Fruit fly (Drosophila melanogaster): ENCODE results near the gene kkv.
A peak's percentile ranks its signal among the peaks of the same experiment; 100 is the strongest.

The kkv gene

dm6 chr3R:5393742-5394391, 1.2 kb upstream of the kkv start, which contains the start of gene CG1172:
TSS of gene CG1172 (plus strand) at chr3R:5393922.
- no peak for TF ChIP-seq EcR (GFP tag; optimal IDR thresholded peaks at IDR 0.05)

DNA sequence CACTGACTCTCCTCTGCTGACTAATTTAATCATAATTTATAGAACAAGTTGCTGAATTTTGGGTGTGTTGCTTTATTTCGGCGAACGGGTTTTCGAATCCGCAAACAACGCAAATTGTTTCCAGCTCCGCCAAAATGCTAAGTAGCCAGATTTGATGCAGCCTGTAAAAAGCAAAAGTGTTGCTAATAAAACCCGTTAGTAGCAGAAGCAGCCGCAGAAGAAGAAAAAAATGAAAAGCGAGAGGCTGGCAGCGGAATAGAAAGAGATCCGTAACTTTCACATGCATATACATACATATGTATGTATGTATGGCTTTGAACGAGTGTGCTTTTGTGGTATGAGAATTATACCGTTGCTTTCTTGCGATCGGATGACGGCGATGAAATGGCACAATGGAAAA, 633 bp downstream of the kkv start:
- TF ChIP-seq psq (optimal IDR thresholded peaks at IDR 0.05) (no peak), EcR (GFP tag; optimal IDR thresholded peaks at IDR 0.05) (no peak), usp (GFP tag; optimal IDR thresholded peaks at IDR 0.05) (no peak), Dll (optimal IDR thresholded peaks at IDR 0.05) (no peak), pan (optimal IDR thresholded peaks at IDR 0.05) (no peak), CG8478 (optimal IDR thresholded peaks at IDR 0.05) (no peak)

DNA sequence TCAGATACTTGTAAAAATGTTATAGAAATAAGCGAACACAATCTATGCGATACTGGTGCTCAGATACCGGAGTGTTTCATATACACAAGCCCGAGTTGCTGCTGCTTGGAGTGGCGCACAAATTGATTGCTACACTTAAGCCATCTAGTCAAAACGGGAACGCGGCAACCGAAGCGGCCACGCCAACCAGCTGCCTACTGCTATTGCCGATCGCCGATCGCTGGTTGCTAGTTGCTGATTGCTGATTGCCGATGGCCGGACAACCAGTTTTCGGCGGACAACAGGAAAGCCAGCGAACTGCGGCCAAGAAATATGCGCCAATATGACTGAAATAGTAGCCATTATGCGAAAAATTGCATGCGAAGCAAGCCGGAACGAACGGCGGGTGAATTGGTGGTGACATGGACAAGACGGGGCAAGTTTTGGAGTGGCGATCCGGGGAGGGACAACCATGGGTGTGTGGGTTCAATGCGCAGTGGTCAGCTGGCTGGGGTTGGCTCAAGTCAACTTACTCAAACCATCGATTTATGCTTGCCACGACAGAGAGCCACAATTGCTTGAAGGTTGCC, 2.5 kb downstream of the kkv start:
- no peak for TF ChIP-seq EcR (GFP tag; optimal IDR thresholded peaks at IDR 0.05)
- no peak for TF ChIP-seq CG8478 (optimal IDR thresholded peaks at IDR 0.05)
- no peak for TF ChIP-seq usp (GFP tag; optimal IDR thresholded peaks at IDR 0.05)
- no peak for TF ChIP-seq pan (optimal IDR thresholded peaks at IDR 0.05)
- no peak for TF ChIP-seq psq (optimal IDR thresholded peaks at IDR 0.05)
- no peak for TF ChIP-seq Dll (optimal IDR thresholded peaks at IDR 0.05)

DNA sequence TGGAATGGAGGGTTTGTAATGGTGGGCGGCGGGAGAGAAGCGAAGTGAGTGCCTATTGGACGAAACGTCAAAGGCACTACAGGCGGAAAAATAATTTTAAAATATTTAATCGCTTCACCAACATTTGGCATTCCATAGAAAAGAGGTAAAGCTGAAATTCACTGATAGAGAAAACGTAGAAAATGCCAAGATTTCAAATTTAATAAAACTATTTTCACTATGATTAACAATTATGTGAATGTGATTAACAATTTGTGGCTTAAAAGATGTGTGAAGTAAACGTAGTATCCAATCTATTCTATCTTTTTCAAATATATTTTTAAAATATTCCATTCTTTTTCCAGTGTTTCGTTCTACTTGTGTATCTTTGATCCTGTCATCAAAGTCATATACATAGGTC, 3.2 kb downstream of the kkv start:
- TF ChIP-seq CG8478 (optimal IDR thresholded peaks at IDR 0.05) = no peak
- no peak for TF ChIP-seq usp (GFP tag; optimal IDR thresholded peaks at IDR 0.05)
- TF ChIP-seq pan (optimal IDR thresholded peaks at IDR 0.05) = no peak

- no peak for TF ChIP-seq Dll (optimal IDR thresholded peaks at IDR 0.05)
- TF ChIP-seq pan (optimal IDR thresholded peaks at IDR 0.05) = no peak
- no peak for TF ChIP-seq psq (optimal IDR thresholded peaks at IDR 0.05)
- TF ChIP-seq EcR (GFP tag; optimal IDR thresholded peaks at IDR 0.05) = no peak
- no peak for TF ChIP-seq CG8478 (optimal IDR thresholded peaks at IDR 0.05)
- TF ChIP-seq usp (GFP tag; optimal IDR thresholded peaks at IDR 0.05) = no peak
Observed at dm6 chr3R:5389034-5389433, 3.6 kb downstream of the kkv start.

DNA sequence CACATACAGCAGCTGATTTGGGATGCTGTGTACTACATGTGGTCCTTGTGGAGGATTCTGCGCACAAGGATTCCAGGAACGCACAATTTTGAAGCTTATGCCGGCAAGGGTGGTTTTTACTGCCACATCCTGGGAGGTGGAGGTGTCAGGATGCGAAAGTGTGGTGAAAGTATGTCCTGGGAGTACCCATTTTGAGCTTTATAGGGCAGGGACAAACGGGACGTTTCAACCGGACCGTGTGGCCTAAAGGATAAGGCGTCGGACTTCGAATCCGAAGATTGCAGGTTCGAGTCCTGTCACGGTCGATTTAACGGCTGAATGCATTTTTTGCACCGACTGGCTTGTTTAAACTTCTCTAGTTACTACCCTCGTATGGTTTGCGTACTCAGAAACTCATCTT, 4.7 kb downstream of the kkv start:
- TF ChIP-seq psq (optimal IDR thresholded peaks at IDR 0.05) = no peak
- TF ChIP-seq pan (optimal IDR thresholded peaks at IDR 0.05) = no peak
- no peak for TF ChIP-seq CG8478 (optimal IDR thresholded peaks at IDR 0.05)
- TF ChIP-seq EcR (GFP tag; optimal IDR thresholded peaks at IDR 0.05) = no peak
- TF ChIP-seq usp (GFP tag; optimal IDR thresholded peaks at IDR 0.05) = no peak
- TF ChIP-seq Dll (optimal IDR thresholded peaks at IDR 0.05) = no peak

dm6 chr3R:5387564-5387963, 5.1 kb downstream of the kkv start, which contains the start of gene CG14668:
TSS of gene CG14668 (minus strand) at chr3R:5387664.
- TF ChIP-seq Dll (optimal IDR thresholded peaks at IDR 0.05) = no peak
- TF ChIP-seq CG8478 (optimal IDR thresholded peaks at IDR 0.05) = no peak
- TF ChIP-seq EcR (GFP tag; optimal IDR thresholded peaks at IDR 0.05) = no peak
- TF ChIP-seq psq (optimal IDR thresholded peaks at IDR 0.05) = no peak
- no peak for TF ChIP-seq usp (GFP tag; optimal IDR thresholded peaks at IDR 0.05)
- TF ChIP-seq pan (optimal IDR thresholded peaks at IDR 0.05) = no peak

DNA sequence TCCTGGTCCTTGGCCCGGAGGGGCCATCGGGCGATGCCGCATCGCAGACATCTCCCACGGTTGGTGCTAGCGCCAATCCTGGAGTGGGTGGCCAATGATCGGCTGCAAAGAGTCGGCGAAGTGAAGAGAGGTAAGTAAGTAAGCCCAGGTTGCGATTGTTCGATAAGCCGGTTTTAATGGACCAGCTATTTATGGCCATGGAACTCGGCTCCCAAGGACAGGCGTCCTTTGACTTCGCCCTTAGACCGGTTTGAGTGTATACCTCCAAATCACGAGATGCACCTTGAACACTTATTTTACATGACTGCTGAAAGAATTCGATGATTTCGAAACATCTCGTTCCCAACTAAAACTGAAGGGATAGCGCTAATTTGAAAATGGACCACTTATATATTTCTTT, 6.9 kb downstream of the kkv start:
- no peak for TF ChIP-seq pan (optimal IDR thresholded peaks at IDR 0.05)
- TF ChIP-seq usp (GFP tag; optimal IDR thresholded peaks at IDR 0.05) = no peak
- TF ChIP-seq Dll (optimal IDR thresholded peaks at IDR 0.05) = no peak
- no peak for TF ChIP-seq psq (optimal IDR thresholded peaks at IDR 0.05)
- no peak for TF ChIP-seq EcR (GFP tag; optimal IDR thresholded peaks at IDR 0.05)
- TF ChIP-seq CG8478 (optimal IDR thresholded peaks at IDR 0.05) = no peak

DNA sequence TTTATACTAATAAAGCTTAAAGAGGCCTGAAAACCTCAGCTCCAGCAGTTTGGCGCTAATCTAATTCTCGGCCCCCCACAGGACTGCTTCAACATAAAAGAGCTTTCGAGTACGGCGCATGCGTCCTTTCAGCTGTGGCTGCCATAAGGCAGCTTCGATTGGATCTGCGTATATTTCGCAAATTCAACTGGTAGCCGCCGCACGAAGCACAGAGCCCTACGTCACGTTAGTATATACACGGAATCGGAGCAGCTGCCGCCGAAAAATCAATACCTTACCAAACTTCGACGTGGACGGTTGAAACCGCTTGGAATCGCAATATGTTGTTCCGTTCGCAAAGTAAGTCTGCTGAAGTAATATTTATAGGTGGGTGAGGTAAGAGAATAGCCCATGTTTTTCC, 16.1 kb downstream of the kkv start, which contains the start of gene 7B2:
Gene 7B2, plus strand, starts transcription at position 169 of the 400 bp plus-strand sequence.
- TF ChIP-seq usp (GFP tag; optimal IDR thresholded peaks at IDR 0.05) (no peak), psq (optimal IDR thresholded peaks at IDR 0.05) (no peak), EcR (GFP tag; optimal IDR thresholded peaks at IDR 0.05) (no peak), CG8478 (optimal IDR thresholded peaks at IDR 0.05) (no peak), pan (optimal IDR thresholded peaks at IDR 0.05) (no peak), Dll (optimal IDR thresholded peaks at IDR 0.05) (no peak)

DNA sequence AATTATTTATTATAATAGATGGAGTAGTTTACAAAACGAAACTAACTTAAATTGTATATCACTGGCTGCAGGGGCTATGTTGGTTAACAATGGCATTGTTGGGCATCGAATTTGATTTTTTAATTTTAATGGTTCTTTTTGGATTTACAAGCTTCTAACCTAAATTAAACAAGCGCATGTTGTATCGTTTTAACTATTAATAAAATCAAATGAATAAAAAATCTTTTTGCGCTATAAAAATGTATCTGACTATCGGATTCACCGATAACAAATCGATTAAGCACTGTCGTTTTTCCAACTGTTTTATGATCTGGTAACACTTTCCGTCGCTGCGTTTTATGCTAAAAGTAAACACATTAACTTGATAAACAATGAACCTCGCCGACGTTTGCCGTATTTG, 17.9 kb downstream of the kkv start, which contains the start of the genes hd and CG14667:
Gene hd, minus strand, starts transcription at position 243 of the 400 bp plus-strand sequence.
Gene CG14667, plus strand, starts transcription at position 303 of the 400 bp plus-strand sequence.
- TF ChIP-seq pan (optimal IDR thresholded peaks at IDR 0.05) = no peak
- no peak for TF ChIP-seq psq (optimal IDR thresholded peaks at IDR 0.05)
- no peak for TF ChIP-seq CG8478 (optimal IDR thresholded peaks at IDR 0.05)

DNA sequence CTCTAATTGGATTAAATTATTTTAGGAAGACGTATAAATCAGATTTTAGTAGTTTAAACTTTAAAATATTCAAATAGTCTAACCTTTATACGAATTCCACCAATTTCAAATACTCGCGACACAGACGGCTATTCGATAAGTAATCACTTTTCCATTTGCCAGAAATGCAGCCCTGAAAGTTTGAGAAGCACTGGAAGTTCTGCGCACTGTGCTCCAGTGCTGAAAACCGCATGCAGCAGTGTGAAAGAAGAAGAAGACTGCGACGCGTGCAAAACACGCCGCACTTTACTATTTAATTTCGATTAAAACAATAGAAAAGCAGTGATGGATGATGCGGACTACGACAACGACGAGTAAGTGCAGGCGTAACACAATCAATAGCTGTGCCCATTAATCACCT, 21.1 kb downstream of the kkv start, which contains the start of gene Polr2F:
Gene Polr2F, plus strand, starts transcription at position 233 of the 400 bp plus-strand sequence.
- peak; percentile 28 for TF ChIP-seq psq (optimal IDR thresholded peaks at IDR 0.05)
- TF ChIP-seq CG8478 (optimal IDR thresholded peaks at IDR 0.05) = no peak

DNA sequence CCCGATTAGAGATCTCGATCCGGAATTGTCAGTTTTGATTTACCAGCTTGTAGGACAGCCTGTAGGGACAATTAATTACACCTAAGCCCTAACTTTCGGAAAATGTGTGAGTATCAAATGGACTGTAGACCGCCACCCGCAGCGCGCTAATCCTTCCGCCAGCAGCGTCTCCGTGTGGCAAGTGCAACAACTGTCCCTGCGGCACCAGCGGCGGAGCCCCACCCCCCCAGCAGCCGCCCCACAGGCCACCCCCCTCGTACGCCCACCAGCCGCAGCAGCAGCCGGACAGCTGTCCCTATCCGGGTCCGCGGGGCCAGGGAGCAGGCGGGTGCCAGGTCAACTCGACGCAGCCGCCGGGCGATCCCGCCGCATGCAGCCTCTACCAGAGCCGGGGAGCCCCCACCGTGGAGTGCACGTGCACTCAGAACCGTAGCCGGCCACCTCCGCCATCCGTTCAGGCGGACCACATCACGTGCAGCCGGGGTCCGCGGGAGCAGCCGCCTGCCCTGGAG, 23.1 kb downstream of the kkv start, which contains the start of the genes CG31542 and CG34277:
Gene CG31542, plus strand, starts transcription at position 51 of the 512 bp plus-strand sequence.
Gene CG34277, plus strand, starts transcription at position 51 of the 512 bp plus-strand sequence.
- TF ChIP-seq EcR (GFP tag; optimal IDR thresholded peaks at IDR 0.05) (no peak), pan (optimal IDR thresholded peaks at IDR 0.05) (no peak), Dll (optimal IDR thresholded peaks at IDR 0.05) (no peak), usp (GFP tag; optimal IDR thresholded peaks at IDR 0.05) (no peak), CG8478 (optimal IDR thresholded peaks at IDR 0.05) (no peak), psq (optimal IDR thresholded peaks at IDR 0.05) (no peak)

Measured in whole organism.